Worm (Caenorhabditis elegans): ENCODE data around the gene T05A8.8.

DNA sequence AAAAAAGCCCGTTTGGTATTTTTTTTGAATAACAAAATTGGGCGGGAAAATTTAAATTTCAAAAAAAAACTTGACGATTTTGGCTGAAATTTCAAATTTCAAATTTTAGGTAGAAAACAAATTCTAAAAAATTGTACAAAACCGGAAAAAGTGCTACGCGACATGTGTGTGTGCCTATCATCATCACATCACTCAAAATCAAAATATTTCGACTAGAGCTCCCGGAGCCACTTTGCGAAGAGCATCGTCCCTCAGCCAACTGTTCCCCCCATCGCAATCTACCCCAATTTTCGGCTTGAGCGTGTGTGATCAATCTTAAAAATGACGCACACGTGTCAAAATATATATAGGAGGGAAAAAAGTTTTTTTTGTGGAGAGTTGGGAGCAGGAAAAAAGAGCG lies 9.7 kb upstream of the T05A8.8 start:
- no peak for TF ChIP-seq flt-1 (GFP tag; IDR thresholded peaks at IDR 0.05)
- no peak for TF ChIP-seq ztf-23 (GFP tag; IDR thresholded peaks at IDR 0.05)
- TF ChIP-seq ztf-29 (GFP tag; IDR thresholded peaks at IDR 0.05), result no peak
- TF ChIP-seq med-1 (GFP tag; optimal IDR thresholded peaks at IDR 0.05; ENCODE audit: insufficient read depth), result no peak
- TF ChIP-seq tab-1 (GFP tag; IDR thresholded peaks at IDR 0.05), result no peak
